Fruit fly (Drosophila melanogaster): ENCODE data around the gene chif.
A peak's percentile ranks its signal among the peaks of the same experiment; 100 is the strongest.

Gene chif

dm6 chr2L:16352585-16353580 lies at the start of gene chif, which contains the start of the genes Hyls1 and CG4455:
TSS of gene chif (minus strand) at chr2L:16352628.
TSS of gene Hyls1 (minus strand) at chr2L:16352628.
TSS of gene CG4455 (plus strand) at chr2L:16352934.
- TF ChIP-seq CG1621 (tag; optimal IDR thresholded peaks at IDR 0.05) (peak; percentile 70), CG6808 (GFP tag; optimal IDR thresholded peaks at IDR 0.05) (peak; percentile 26), CG10631 (GFP tag; optimal IDR thresholded peaks at IDR 0.05) (peak; percentile 41), fd59A (GFP tag; optimal IDR thresholded peaks at IDR 0.05) (no peak), dsx (GFP tag; optimal IDR thresholded peaks at IDR 0.05; ENCODE audit: poor library complexity, severe bottlenecking) (no peak), CG3032 (tag; optimal IDR thresholded peaks at IDR 0.05) (peak; percentile 55), Eip93F (GFP tag; optimal IDR thresholded peaks at IDR 0.05) (peak; percentile 33), CG6792 (GFP tag; optimal IDR thresholded peaks at IDR 0.05) (peak; percentile 32), Met (GFP tag; optimal IDR thresholded peaks at IDR 0.05) (no peak), cyc (GFP tag; optimal IDR thresholded peaks at IDR 0.05) (peak; percentile 5), Gug (GFP tag; IDR thresholded peaks at IDR 0.05) (no peak), CG6276 (GFP tag; optimal IDR thresholded peaks at IDR 0.05) (no peak), achi (GFP tag; optimal IDR thresholded peaks at IDR 0.05) (peak; percentile 46), CG11902 (GFP tag; optimal IDR thresholded peaks at IDR 0.05) (peak; percentile 31), Hr4 (GFP tag; optimal IDR thresholded peaks at IDR 0.05) (peak; percentile 29), Eip78C (GFP tag) (peak; percentile 65), svp (GFP tag) (peak; percentile 77), CG31627 (GFP tag; optimal IDR thresholded peaks at IDR 0.05) (peak; percentile 24), CG11294 (GFP tag; IDR thresholded peaks at IDR 0.05) (no peak), OdsH (GFP tag; optimal IDR thresholded peaks at IDR 0.05) (peak; percentile 31), lz (GFP tag; optimal IDR thresholded peaks at IDR 0.05) (peak; percentile 36), Smox (GFP tag; optimal IDR thresholded peaks at IDR 0.05) (peak; percentile 31), Ets96B (tag; optimal IDR thresholded peaks at IDR 0.05) (peak; percentile 35), net (GFP tag; optimal IDR thresholded peaks at IDR 0.05) (peak; percentile 10), eg (GFP tag; IDR thresholded peaks at IDR 0.05) (no peak), Sox14 (GFP tag; optimal IDR thresholded peaks at IDR 0.05) (peak; percentile 46), CG34406 (GFP tag; optimal IDR thresholded peaks at IDR 0.05) (peak; percentile 6), CG6163 (GFP tag; IDR thresholded peaks at IDR 0.05) (peak; percentile 34; the same call in 1 of the 3 replicates), Sox102F (GFP tag; optimal IDR thresholded peaks at IDR 0.05) (peak; percentile 28), CG10669 (GFP tag; optimal IDR thresholded peaks at IDR 0.05) (peak; percentile 3), pdm3 (GFP tag; optimal IDR thresholded peaks at IDR 0.05) (peak; percentile 39), acj6 (GFP tag; optimal IDR thresholded peaks at IDR 0.05) (peak; percentile 31), Ets21C (GFP tag; optimal IDR thresholded peaks at IDR 0.05) (no peak), esn (GFP tag; optimal IDR thresholded peaks at IDR 0.05) (peak; percentile 42)

- TF ChIP-seq OdsH (GFP tag; optimal IDR thresholded peaks at IDR 0.05) (no peak), CG15336 (GFP tag; IDR thresholded peaks at IDR 0.05) (no peak), CG10669 (GFP tag; optimal IDR thresholded peaks at IDR 0.05) (no peak), Smox (GFP tag; optimal IDR thresholded peaks at IDR 0.05) (no peak), CG3919 (GFP tag; optimal IDR thresholded peaks at IDR 0.05) (no peak), acj6 (GFP tag; optimal IDR thresholded peaks at IDR 0.05) (no peak), CG11762 (GFP tag; optimal IDR thresholded peaks at IDR 0.05; ENCODE audit: insufficient read depth) (no peak)
Observed at dm6 chr2L:16397517-16397916, 45.1 kb upstream of the chif start.

- TF ChIP-seq vri (GFP tag; optimal IDR thresholded peaks at IDR 0.05) (no peak), CG8119 (GFP tag; IDR thresholded peaks at IDR 0.05) (no peak), CG6854 (GFP tag; optimal IDR thresholded peaks at IDR 0.05) (no peak), OdsH (GFP tag; optimal IDR thresholded peaks at IDR 0.05) (peak; percentile 29), Sox102F (GFP tag; optimal IDR thresholded peaks at IDR 0.05) (peak; percentile 27), CG4318 (GFP tag; optimal IDR thresholded peaks at IDR 0.05) (no peak), CG6163 (GFP tag; IDR thresholded peaks at IDR 0.05) (no peak), CG32006 (GFP tag; optimal IDR thresholded peaks at IDR 0.05) (peak; percentile 22), CG6276 (GFP tag; optimal IDR thresholded peaks at IDR 0.05) (no peak), CG34406 (GFP tag; optimal IDR thresholded peaks at IDR 0.05) (no peak), Lpt (GFP tag; optimal IDR thresholded peaks at IDR 0.05) (no peak), Hr38 (GFP tag; optimal IDR thresholded peaks at IDR 0.05) (no peak), acj6 (GFP tag; optimal IDR thresholded peaks at IDR 0.05) (peak; percentile 18), CG6808 (GFP tag; optimal IDR thresholded peaks at IDR 0.05) (no peak), Gug (GFP tag; IDR thresholded peaks at IDR 0.05) (no peak), CG16779 (tag; optimal IDR thresholded peaks at IDR 0.05) (no peak), topi (GFP tag; optimal IDR thresholded peaks at IDR 0.05) (peak; percentile 10), Blimp-1 (GFP tag; optimal IDR thresholded peaks at IDR 0.05) (no peak)
Observed at dm6 chr2L:16390803-16391202, 38.4 kb upstream of the chif start.
